Fruit fly (Drosophila melanogaster) whole organism, embryonic: ENCODE results near the gene Rlb1.

ENCODE experiments used
- Adf1 ChIP-seq: fragments of 200-800 bp; sonication (Bioruptor generic); IDR thresholded peaks from 2 replicates; pipeline ENCODE4 v1.3.6; 2022; ENCODE audit warnings: missing biosample characterization, missing genetic modification characterization
- Atf-2 ChIP-seq: fragments of 200-800 bp; sonication (Bioruptor generic); optimal IDR thresholded peaks from 2 replicates; lab custom pipeline; 2016; ENCODE audit warnings: missing biosample characterization, missing genetic modification characterization
- B-H2 ChIP-seq: fragments of 200-800 bp; sonication (Bioruptor generic); optimal IDR thresholded peaks from 2 replicates; lab custom pipeline; 2018; ENCODE audit warnings: missing biosample characterization, mild to moderate bottlenecking, missing genetic modification characterization
- CG10565 ChIP-seq: fragments of 200-800 bp; sonication (Bioruptor generic); optimal IDR thresholded peaks from 3 replicates; lab custom pipeline; 2016; ENCODE audit warnings: missing biosample characterization, mild to moderate bottlenecking, missing genetic modification characterization
- CG11247 ChIP-seq: fragments of 200-800 bp; sonication (Bioruptor generic); IDR thresholded peaks from 2 replicates; pipeline ENCODE4 v1.3.6; 2022; ENCODE audit warnings: missing biosample characterization, missing genetic modification characterization
- CG11560 ChIP-seq: fragments of 200-800 bp; sonication (Bioruptor generic); IDR thresholded peaks from 3 replicates; pipeline ENCODE4 v1.3.6; 2022; ENCODE audit warnings: missing biosample characterization, missing genetic modification characterization
- CG14860 ChIP-seq: fragments of 200-800 bp; sonication (Bioruptor generic); IDR thresholded peaks from 3 replicates; pipeline ENCODE4 v1.3.6; 2022; ENCODE audit warnings: missing biosample characterization, missing genetic modification characterization; ENCODE audit not compliant: partially characterized antibody
- CG15269 ChIP-seq: fragments of 200-800 bp; sonication (Bioruptor generic); optimal IDR thresholded peaks from 2 replicates; lab custom pipeline; 2018; ENCODE audit warnings: missing biosample characterization, mild to moderate bottlenecking, missing genetic modification characterization, moderate library complexity
- CG16779 ChIP-seq: fragments of 200-800 bp; sonication (Bioruptor generic); IDR thresholded peaks from 2 replicates; pipeline ENCODE4 v1.3.6; 2022; ENCODE audit warnings: missing biosample characterization, missing genetic modification characterization
- CG16813 ChIP-seq: fragments of 200-800 bp; sonication (Bioruptor generic); IDR thresholded peaks from 3 replicates; pipeline ENCODE4 v1.3.6; 2022; ENCODE audit warnings: missing biosample characterization, missing genetic modification characterization; ENCODE audit not compliant: partially characterized antibody
- CG18262 ChIP-seq: fragments of 200-800 bp; optimal IDR thresholded peaks from 3 replicates; lab custom pipeline; 2019; ENCODE audit warnings: missing biosample characterization, mild to moderate bottlenecking, missing genetic modification characterization, moderate library complexity
- CG30020 ChIP-seq: fragments of 200-800 bp; optimal IDR thresholded peaks from 2 replicates; lab custom pipeline; 2019; ENCODE audit warnings: missing biosample characterization, mild to moderate bottlenecking, missing genetic modification characterization, moderate library complexity
- CG3065 ChIP-seq: fragments of 200-800 bp; sonication (Bioruptor generic); optimal IDR thresholded peaks from 2 replicates; lab custom pipeline; 2016; ENCODE audit warnings: missing biosample characterization, missing genetic modification characterization
- CG3726 ChIP-seq: fragments of 200-800 bp; sonication (Bioruptor generic); IDR thresholded peaks from 3 replicates; pipeline ENCODE4, ENCODE4 v1.3.6; 2022; ENCODE audit warnings: missing biosample characterization, missing genetic modification characterization
- CG3847 ChIP-seq: fragments of 200-800 bp; sonication (Bioruptor generic); IDR thresholded peaks from 2 replicates; pipeline ENCODE4 v1.3.6; 2022; ENCODE audit warnings: missing biosample characterization, missing genetic modification characterization
- CG6689 ChIP-seq: fragments of 200-800 bp; sonication (Bioruptor generic); IDR thresholded peaks from 2 replicates; pipeline ENCODE4 v1.3.6; 2022; ENCODE audit warnings: missing biosample characterization, missing genetic modification characterization
- CG7786 ChIP-seq: fragments of 200-800 bp; sonication (Bioruptor generic); optimal IDR thresholded peaks from 2 replicates; lab custom pipeline; 2016; ENCODE audit warnings: missing biosample characterization, missing genetic modification characterization
- CG7839 ChIP-seq: fragments of 200-800 bp; sonication (Bioruptor generic); optimal IDR thresholded peaks from 3 replicates; lab custom pipeline; 2018; ENCODE audit warnings: missing biosample characterization, mild to moderate bottlenecking, missing genetic modification characterization, moderate library complexity
- CG7963 ChIP-seq: fragments of 200-800 bp; sonication (Bioruptor generic); IDR thresholded peaks from 3 replicates; pipeline ENCODE4 v1.3.6; 2022; ENCODE audit warnings: missing biosample characterization, missing genetic modification characterization; ENCODE audit not compliant: partially characterized antibody
- CG9817 ChIP-seq: fragments of 200-800 bp; sonication (Bioruptor generic); optimal IDR thresholded peaks from 2 replicates; lab custom pipeline; 2018; ENCODE audit warnings: missing biosample characterization, mild to moderate bottlenecking, missing genetic modification characterization, moderate library complexity
- D19A ChIP-seq: fragments of 200-800 bp; optimal IDR thresholded peaks from 3 replicates; lab custom pipeline; 2019; ENCODE audit warnings: missing biosample characterization, mild to moderate bottlenecking, missing genetic modification characterization, moderate library complexity
- Dbx ChIP-seq: fragments of 200-800 bp; sonication (Bioruptor generic); IDR thresholded peaks from 3 replicates; pipeline ENCODE4 v1.3.6; 2022; ENCODE audit warnings: missing biosample characterization, missing genetic modification characterization
- E2f2 ChIP-seq: fragments of 200-800 bp; sonication (Bioruptor generic); IDR thresholded peaks from 2 replicates; pipeline ENCODE4 v1.3.6; 2022; ENCODE audit warnings: missing biosample characterization, missing genetic modification characterization
- Gug ChIP-seq: fragments of 200-800 bp; sonication (Bioruptor generic); IDR thresholded peaks from 4 replicates; pipeline ENCODE4 v1.3.6; 2022; ENCODE audit warnings: missing biosample characterization, missing genetic modification characterization
- H2.0 ChIP-seq: fragments of 200-800 bp; sonication (Bioruptor generic); IDR thresholded peaks from 2 replicates; pipeline ENCODE4 v1.3.6; 2022; ENCODE audit warnings: missing biosample characterization, missing genetic modification characterization
- Hand ChIP-seq: fragments of 200-800 bp; sonication (Bioruptor generic); optimal IDR thresholded peaks from 2 replicates; lab custom pipeline; 2017; ENCODE audit warnings: mild to moderate bottlenecking, missing biosample characterization, missing genetic modification reagents, missing genetic modification characterization
- Hmr ChIP-seq: fragments of 200-800 bp; sonication (Bioruptor generic); optimal IDR thresholded peaks from 3 replicates; lab custom pipeline; 2017; ENCODE audit warnings: mild to moderate bottlenecking, missing biosample characterization, missing genetic modification reagents, missing genetic modification characterization
- Myb ChIP-seq: fragments of 200-800 bp; sonication (Bioruptor generic); optimal IDR thresholded peaks from 2 replicates; lab custom pipeline; 2016; ENCODE audit warnings: missing biosample characterization, missing genetic modification characterization
- NC2β ChIP-seq: fragments of 200-800 bp; sonication (Bioruptor generic); optimal IDR thresholded peaks from 2 replicates; lab custom pipeline; 2016; ENCODE audit warnings: missing biosample characterization, missing genetic modification characterization
- Optix ChIP-seq: fragments of 200-800 bp; sonication (Bioruptor generic); IDR thresholded peaks from 3 replicates; pipeline ENCODE4 v1.3.6; 2022; ENCODE audit warnings: missing biosample characterization, missing genetic modification characterization
- Rfx ChIP-seq: fragments of 200-800 bp; sonication (Bioruptor generic); IDR thresholded peaks from 2 replicates; pipeline ENCODE4 v1.3.6; 2022; ENCODE audit warnings: missing biosample characterization, missing genetic modification characterization
- Six4 ChIP-seq: fragments of 200-800 bp; sonication (Bioruptor generic); optimal IDR thresholded peaks from 2 replicates; lab custom pipeline; 2016; ENCODE audit warnings: missing biosample characterization, missing genetic modification characterization
- Spps ChIP-seq: fragments of 200-800 bp; sonication (Bioruptor generic); optimal IDR thresholded peaks from 2 replicates; lab custom pipeline; 2018; ENCODE audit warnings: missing biosample characterization, mild to moderate bottlenecking, missing genetic modification characterization
- Sry-δ ChIP-seq: fragments of 200-800 bp; sonication (Bioruptor generic); optimal IDR thresholded peaks from 2 replicates; lab custom pipeline; 2016; ENCODE audit warnings: missing biosample characterization, missing genetic modification characterization
- Ssrp ChIP-seq: fragments of 200-800 bp; sonication (Bioruptor generic); optimal IDR thresholded peaks from 2 replicates; lab custom pipeline; 2018; ENCODE audit warnings: missing biosample characterization, mild to moderate bottlenecking, missing genetic modification characterization, moderate library complexity
- chm ChIP-seq: fragments of 200-800 bp; sonication (Bioruptor generic); IDR thresholded peaks from 2 replicates; pipeline ENCODE4 v1.3.6; 2022; ENCODE audit warnings: missing biosample characterization, missing genetic modification characterization
- danr ChIP-seq: fragments of 200-800 bp; sonication (Bioruptor generic); IDR thresholded peaks from 2 replicates; pipeline ENCODE4 v1.3.6; 2022; ENCODE audit warnings: missing biosample characterization, missing genetic modification characterization
- fd3F ChIP-seq: fragments of 200-800 bp; sonication (Bioruptor generic); optimal IDR thresholded peaks from 2 replicates; lab custom pipeline; 2018; ENCODE audit warnings: missing biosample characterization, mild to moderate bottlenecking, missing genetic modification characterization, moderate library complexity
- hb ChIP-seq: fragments of 200-800 bp; sonication (Bioruptor generic); IDR thresholded peaks from 3 replicates; pipeline ENCODE4 v1.3.6; 2022; ENCODE audit warnings: missing biosample characterization, missing genetic modification characterization; ENCODE audit not compliant: partially characterized antibody
- ind ChIP-seq: fragments of 200-800 bp; sonication (Bioruptor generic); optimal IDR thresholded peaks from 3 replicates; lab custom pipeline; 2016; ENCODE audit warnings: missing biosample characterization, missing genetic modification characterization
- lilli ChIP-seq: fragments of 200-800 bp; sonication (Bioruptor generic); optimal IDR thresholded peaks from 3 replicates; lab custom pipeline; 2016; ENCODE audit warnings: missing biosample characterization, missing genetic modification characterization
- lola ChIP-seq, 3 experiments: fragments of >200 bp in 2 of 3; fragments of 200-800 bp in 1 of 3; sonication (Bioruptor generic) in 1 of 3; optimal IDR thresholded peaks; 2 replicates each; lab custom pipeline; 2017 to 2019; ENCODE audit warnings: missing biosample characterization in 3 of 3, missing genetic modification characterization in 3 of 3, mild to moderate bottlenecking in 1 of 3, moderate library complexity in 1 of 3
- mirr ChIP-seq: fragments of 200-800 bp; sonication (Bioruptor generic); optimal IDR thresholded peaks from 3 replicates; lab custom pipeline; 2018; ENCODE audit warnings: missing biosample characterization, mild to moderate bottlenecking, missing genetic modification characterization
- org-1 ChIP-seq: fragments of 200-800 bp; sonication (Bioruptor generic); optimal IDR thresholded peaks from 2 replicates; lab custom pipeline; 2017; ENCODE audit warnings: missing biosample characterization, missing genetic modification characterization
- pb ChIP-seq: fragments of 200-800 bp; sonication (Bioruptor generic); optimal IDR thresholded peaks from 3 replicates; lab custom pipeline; 2016; ENCODE audit warnings: missing biosample characterization, missing genetic modification characterization
- sc ChIP-seq, 3 experiments: fragments of >200 bp in 2 of 3; fragments of 200-800 bp in 1 of 3; sonication (Bioruptor generic) in 1 of 3; optimal IDR thresholded peaks; 2 replicates in 2 of 3; 3 replicates in 1 of 3; lab custom pipeline; 2017; ENCODE audit warnings: mild to moderate bottlenecking in 1 of 3, missing biosample characterization in 1 of 3, missing genetic modification characterization in 1 of 3, missing genetic modification reagents in 1 of 3
- shn ChIP-seq: fragments of 200-800 bp; sonication (Bioruptor generic); optimal IDR thresholded peaks from 3 replicates; lab custom pipeline; 2016; ENCODE audit warnings: missing biosample characterization, missing genetic modification characterization
- wek ChIP-seq: fragments of 200-800 bp; sonication (Bioruptor generic); optimal IDR thresholded peaks from 3 replicates; lab custom pipeline; 2018; ENCODE audit warnings: missing biosample characterization, mild to moderate bottlenecking, missing genetic modification characterization, moderate library complexity

Rlb1 gene

dm6 chr3R:9527907-9528842 lies 15.0 kb downstream of the Rlb1 start (continued):
- TF ChIP-seq CG14860 (GFP tag; lab: Robert Waterston, UW) (no peak), CG11560 (peak; percentile 77; the same call in 2 of the 3 replicates), Spps (tag; lab: Kevin White, UChicago) (peak; percentile 57), CG7786 (peak; percentile 87), E2f2 (GFP tag; lab: Robert Waterston, UW) (peak; percentile 63), lola (GFP tag; optimal IDR thresholded peaks at IDR 0.05; lab: Kevin White, UChicago) (no peak), Optix (GFP tag; lab: Robert Waterston, UW) (peak; percentile 74), CG7839 (tag; lab: Kevin White, UChicago) (peak; percentile 92), CG30020 (tag; lab: Kevin White, UChicago) (no peak), chm (GFP tag; lab: Robert Waterston, UW) (peak; percentile 90), CG3065 (GFP tag; lab: Kevin White, UChicago) (peak; percentile 45), pb (peak; percentile 88), Six4 (GFP tag; lab: Kevin White, UChicago) (peak; percentile 82), CG6689 (GFP tag; lab: Robert Waterston, UW) (peak; percentile 88), D19A (tag; lab: Kevin White, UChicago) (no peak), CG9817 (tag; lab: Kevin White, UChicago) (peak; percentile 90), CG3847 (GFP tag; lab: Robert Waterston, UW) (peak; percentile 76), Ssrp (tag; lab: Kevin White, UChicago) (peak; percentile 42), Hand (GFP tag; lab: Kevin White, UChicago) (peak; percentile 67), NC2β (GFP tag; lab: Kevin White, UChicago) (peak; percentile 84), H2.0 (GFP tag; lab: Robert Waterston, UW) (peak; percentile 82), CG18262 (tag; lab: Kevin White, UChicago) (peak; percentile 78), CG16813 (no peak), shn (GFP tag; lab: Kevin White, UChicago) (peak; percentile 83), Rfx (GFP tag; lab: Robert Waterston, UW) (peak; percentile 98), lilli (GFP tag; lab: Kevin White, UChicago) (peak; percentile 90), danr (GFP tag; lab: Robert Waterston, UW) (peak; percentile 78), Hmr (GFP tag; lab: Kevin White, UChicago) (peak; percentile 95), mirr (GFP tag; lab: Kevin White, UChicago) (peak; percentile 94), CG3726 (GFP tag; lab: Robert Waterston, UW) (peak; percentile 86), CG10565 (GFP tag; lab: Kevin White, UChicago) (peak; percentile 58), CG16779 (GFP tag; lab: Robert Waterston, UW) (peak; percentile 95), Gug (GFP tag; lab: Robert Waterston, UW) (peak; percentile 92), org-1 (GFP tag; lab: Kevin White, UChicago) (peak; percentile 87), CG15269 (peak; percentile 87), Sry-δ (GFP tag; lab: Kevin White, UChicago) (peak; percentile 58), CG11247 (GFP tag; lab: Robert Waterston, UW) (peak; percentile 93), Myb (GFP tag; lab: Kevin White, UChicago) (peak; percentile 77), ind (GFP tag; lab: Kevin White, UChicago) (peak; percentile 95), B-H2 (peak; percentile 53), CG7963 (no peak), sc (optimal IDR thresholded peaks at IDR 0.05; lab: Kevin White, UChicago) (no peak), sc (GFP tag; optimal IDR thresholded peaks at IDR 0.05; lab: Kevin White, UChicago) (peak; percentile 17), Dbx (GFP tag; lab: Robert Waterston, UW) (peak; percentile 97), hb (no peak), Atf-2 (GFP tag; lab: Kevin White, UChicago) (peak; percentile 77), fd3F (GFP tag; lab: Kevin White, UChicago) (peak; percentile 78), wek (GFP tag; lab: Kevin White, UChicago) (peak; percentile 65), Adf1 (GFP tag; lab: Robert Waterston, UW) (peak; percentile 69)
